Worm (Caenorhabditis elegans): Measurements from ENCODE around the gene wdr-60.

Gene wdr-60

ce11 chrIII:4947352-4947751 is 39.7 kb upstream of the wdr-60 start:
- no peak for TF ChIP-seq tbx-2 (tag; optimal IDR thresholded peaks at IDR 0.05)
- no peak for TF ChIP-seq fkh-4 (tag; optimal IDR thresholded peaks at IDR 0.05; ENCODE audit: borderline replicate concordance)
- no peak for TF ChIP-seq ceh-90 (tag; optimal IDR thresholded peaks at IDR 0.05)
- no peak for TF ChIP-seq lin-35 (GFP tag; optimal IDR thresholded peaks at IDR 0.05)
- no peak for TF ChIP-seq nhr-11 (tag; optimal IDR thresholded peaks at IDR 0.05)
- TF ChIP-seq jun-1 (tag; optimal IDR thresholded peaks at IDR 0.05) = no peak
- TF ChIP-seq efl-3 (GFP tag; optimal IDR thresholded peaks at IDR 0.05) = no peak
- no peak for TF ChIP-seq swsn-7 (tag; optimal IDR thresholded peaks at IDR 0.05)
- no peak for TF ChIP-seq fos-1 (tag; optimal IDR thresholded peaks at IDR 0.05)
- TF ChIP-seq nhr-84 (tag; optimal IDR thresholded peaks at IDR 0.05) = no peak
- no peak for TF ChIP-seq nhr-47 (tag; optimal IDR thresholded peaks at IDR 0.05)
- TF ChIP-seq vab-15 (tag; optimal IDR thresholded peaks at IDR 0.05) = no peak
- TF ChIP-seq ceh-8 (GFP tag; optimal IDR thresholded peaks at IDR 0.05) = no peak
- TF ChIP-seq unc-98 (GFP tag; IDR thresholded peaks at IDR 0.05) = no peak
- no peak for TF ChIP-seq ztf-4 (tag; optimal IDR thresholded peaks at IDR 0.05)
- TF ChIP-seq egl-27 (tag; optimal IDR thresholded peaks at IDR 0.05) = no peak
- no peak for TF ChIP-seq hpl-2 (GFP tag; optimal IDR thresholded peaks at IDR 0.05)
- TF ChIP-seq nhr-76 (tag; optimal IDR thresholded peaks at IDR 0.05) = no peak
- no peak for TF ChIP-seq zag-1 (tag; optimal IDR thresholded peaks at IDR 0.05)
- peak; percentile 2 for TF ChIP-seq mep-1 (tag; optimal IDR thresholded peaks at IDR 0.05)
- no peak for TF ChIP-seq aly-2 (tag; optimal IDR thresholded peaks at IDR 0.05)
- no peak for TF ChIP-seq nhr-85 (tag)
- TF ChIP-seq ceh-82 (tag; optimal IDR thresholded peaks at IDR 0.05) = peak in 1 of 3 experiments; percentile 0
- TF ChIP-seq ama-1 (optimal IDR thresholded peaks at IDR 0.05) = no peak
- TF ChIP-seq ets-5 (GFP tag; IDR thresholded peaks at IDR 0.05) = no peak
- TF ChIP-seq lin-14 (GFP tag; optimal IDR thresholded peaks at IDR 0.05) = peak; percentile 4
- no peak for TF ChIP-seq lin-39 (tag; optimal IDR thresholded peaks at IDR 0.05)
- no peak for TF ChIP-seq nhr-19 (GFP tag; conservative IDR thresholded peaks at IDR 0.05)
- no peak for TF ChIP-seq unc-130 (tag; optimal IDR thresholded peaks at IDR 0.05)
- TF ChIP-seq nhr-71 (tag; optimal IDR thresholded peaks at IDR 0.05) = peak; percentile 0
- no peak for TF ChIP-seq rnt-1 (tag; optimal IDR thresholded peaks at IDR 0.05)
- TF ChIP-seq tlp-1 (tag; optimal IDR thresholded peaks at IDR 0.05) = no peak
- 0 out of 2 replicates have a peak, but pooled peaks have one; percentile 10 for TF ChIP-seq isw-1 (GFP tag; IDR thresholded peaks at IDR 0.05)
- no peak for TF ChIP-seq ztf-11 (tag; optimal IDR thresholded peaks at IDR 0.05)
- no peak for TF ChIP-seq alr-1 (tag; optimal IDR thresholded peaks at IDR 0.05; ENCODE audit: borderline replicate concordance)
- TF ChIP-seq pag-3 (tag; optimal IDR thresholded peaks at IDR 0.05; ENCODE audit: borderline replicate concordance, insufficient read depth) = no peak
- TF ChIP-seq unc-86 (tag; optimal IDR thresholded peaks at IDR 0.05) = peak; percentile 7
- no peak for TF ChIP-seq lir-3 (tag; optimal IDR thresholded peaks at IDR 0.05; ENCODE audit: poor library complexity)
- no peak for TF ChIP-seq lsy-2 (tag; optimal IDR thresholded peaks at IDR 0.05)
- TF ChIP-seq ces-1 (GFP tag; optimal IDR thresholded peaks at IDR 0.05) = no peak
- TF ChIP-seq fkh-10 (GFP tag; optimal IDR thresholded peaks at IDR 0.05) = no peak
- TF ChIP-seq nhr-20 (tag; optimal IDR thresholded peaks at IDR 0.05) = no peak
- TF ChIP-seq sox-4 (tag; optimal IDR thresholded peaks at IDR 0.05) = no peak
- no peak for TF ChIP-seq nhr-12 (tag; optimal IDR thresholded peaks at IDR 0.05)
- no peak for TF ChIP-seq nhr-77 (tag; optimal IDR thresholded peaks at IDR 0.05)
- TF ChIP-seq xbp-1 (tag; optimal IDR thresholded peaks at IDR 0.05) = no peak
